Fruit fly (Drosophila melanogaster): ENCODE data around the gene Sry-delta.

The Sry-delta gene

DNA sequence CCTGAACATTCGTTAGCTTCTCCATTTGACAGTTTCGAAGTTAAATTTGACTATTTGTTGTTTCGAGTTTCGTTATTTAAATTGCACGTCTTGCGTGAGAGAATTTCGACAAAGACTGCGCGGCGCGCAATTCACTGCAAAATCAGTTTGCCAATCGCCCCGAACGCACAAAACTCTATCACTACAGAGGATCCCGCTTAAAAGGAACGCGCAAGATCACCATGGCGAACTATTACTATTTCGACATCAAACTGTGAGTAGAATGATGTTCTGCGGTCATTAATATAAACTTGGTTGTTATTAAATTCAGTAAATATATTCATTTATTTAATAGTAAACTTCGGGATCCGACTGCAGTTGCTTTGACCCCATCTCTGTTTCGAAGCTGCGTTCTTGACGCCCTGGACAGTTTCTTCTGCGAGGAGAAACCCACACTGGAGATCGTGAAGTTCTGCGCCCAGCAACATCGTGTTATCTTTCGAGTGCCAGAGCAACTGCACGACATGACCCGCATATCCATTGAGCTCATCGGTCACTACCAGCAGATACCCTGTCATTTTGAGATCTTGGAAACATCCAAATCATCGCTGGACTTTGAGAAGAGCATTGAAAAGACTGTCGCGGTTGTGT lies 12.9 kb downstream of the Sry-delta start, which contains the start of the genes Rpp14b and spn-A (continued):
- TF ChIP-seq Gug (GFP tag; IDR thresholded peaks at IDR 0.05) (peak; percentile 53; the same call in 2 of the 4 replicates), sob (GFP tag; IDR thresholded peaks at IDR 0.05) (peak; percentile 26; the same call in 1 of the 2 replicates), prd (optimal IDR thresholded peaks at IDR 0.05) (no peak), prd (GFP tag; IDR thresholded peaks at IDR 0.05) (peak; percentile 56; the same call in 2 of the 3 replicates), Hr3 (GFP tag; optimal IDR thresholded peaks at IDR 0.05) (no peak), HmgZ (tag; optimal IDR thresholded peaks at IDR 0.05) (peak; percentile 25), tll (GFP tag; optimal IDR thresholded peaks at IDR 0.05) (peak in 1 of 2 experiments; percentile 9), Asciz (GFP tag; optimal IDR thresholded peaks at IDR 0.05) (no peak), CG10366 (GFP tag; IDR thresholded peaks at IDR 0.05) (peak; percentile 43; the same call in 1 of the 2 replicates), Atf6 (GFP tag; IDR thresholded peaks at IDR 0.05) (peak; percentile 26; the same call in 1 of the 2 replicates), Xbp1 (GFP tag; optimal IDR thresholded peaks at IDR 0.05) (peak; percentile 59), CG2678 (tag; optimal IDR thresholded peaks at IDR 0.05) (peak; percentile 13), D19A (tag; optimal IDR thresholded peaks at IDR 0.05) (no peak), CG11085 (GFP tag; IDR thresholded peaks at IDR 0.05) (no peak), CG12104 (GFP tag; optimal IDR thresholded peaks at IDR 0.05) (no peak), CG4730 (GFP tag; IDR thresholded peaks at IDR 0.05) (no peak), shn (GFP tag; optimal IDR thresholded peaks at IDR 0.05) (no peak), C15 (GFP tag; IDR thresholded peaks at IDR 0.05) (no peak), CG13775 (GFP tag; optimal IDR thresholded peaks at IDR 0.05) (peak; percentile 40), lilli (GFP tag; optimal IDR thresholded peaks at IDR 0.05) (peak; percentile 37), dan (GFP tag; IDR thresholded peaks at IDR 0.05) (no peak), Ets65A (GFP tag) (peak; percentile 81), mam (GFP tag; optimal IDR thresholded peaks at IDR 0.05) (peak; percentile 17), vvl (GFP tag; IDR thresholded peaks at IDR 0.05) (peak; percentile 48; the same call in 1 of the 2 replicates), CG32767 (GFP tag; IDR thresholded peaks at IDR 0.05) (no peak), gcm2 (GFP tag; optimal IDR thresholded peaks at IDR 0.05) (no peak), CG3995 (GFP tag; optimal IDR thresholded peaks at IDR 0.05) (peak; percentile 1), grau (tag; optimal IDR thresholded peaks at IDR 0.05) (peak; percentile 97)

DNA sequence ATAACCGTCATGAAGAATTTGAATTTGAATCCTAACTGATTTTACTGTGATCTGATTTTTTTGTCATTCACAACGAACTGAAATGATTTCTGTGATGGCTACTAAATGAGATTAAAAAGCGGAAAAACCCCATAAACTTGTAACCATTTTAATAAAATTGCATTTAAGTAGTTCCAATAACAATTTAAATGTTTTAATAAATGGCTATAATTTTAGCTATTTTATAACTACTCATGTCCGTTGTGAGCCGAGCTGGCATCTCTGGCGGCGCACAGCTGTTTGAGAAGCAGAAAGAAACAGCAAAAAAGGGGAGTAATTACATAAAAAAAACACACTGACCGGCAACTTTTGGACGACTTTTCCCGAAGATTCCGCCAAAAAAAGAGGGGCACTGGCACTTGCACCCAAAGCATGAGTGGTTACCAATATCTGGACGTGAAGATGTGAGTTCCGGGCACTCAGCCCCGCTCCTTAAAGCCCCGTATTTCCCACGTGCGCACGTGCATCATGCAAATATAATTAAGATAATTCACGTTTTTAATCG lies 13.5 kb downstream of the Sry-delta start, which contains the start of the genes CG7950 and Rpp14a:
Gene CG7950, plus strand, starts transcription at position 268 of the 544 bp plus-strand sequence.
Gene Rpp14a, plus strand, starts transcription at position 268 of the 544 bp plus-strand sequence.
- TF ChIP-seq CG2116 (GFP tag; optimal IDR thresholded peaks at IDR 0.05) (peak; percentile 64), CG6813 (GFP tag; optimal IDR thresholded peaks at IDR 0.05) (peak; percentile 21), CG18476 (GFP tag; optimal IDR thresholded peaks at IDR 0.05) (peak; percentile 54), hb (GFP tag; IDR thresholded peaks at IDR 0.05; ENCODE audit: partially characterized antibody) (no peak), HLH3B (GFP tag; IDR thresholded peaks at IDR 0.05) (peak; percentile 77), gcm (GFP tag; optimal IDR thresholded peaks at IDR 0.05) (peak; percentile 75), klu (GFP tag; IDR thresholded peaks at IDR 0.05) (no peak; the same call in 1 of the 2 replicates), MTF-1 (GFP tag; optimal IDR thresholded peaks at IDR 0.05; ENCODE audit: borderline replicate concordance) (no peak), nom (GFP tag; optimal IDR thresholded peaks at IDR 0.05) (peak; percentile 75), twi (tag; optimal IDR thresholded peaks at IDR 0.05) (peak; percentile 44), gem (tag; optimal IDR thresholded peaks at IDR 0.05) (peak; percentile 88), Atf-2 (GFP tag; optimal IDR thresholded peaks at IDR 0.05) (peak; percentile 45), Hr3 (GFP tag; optimal IDR thresholded peaks at IDR 0.05) (peak; percentile 84), Hr78 (GFP tag; optimal IDR thresholded peaks at IDR 0.05) (no peak), CG10565 (GFP tag; optimal IDR thresholded peaks at IDR 0.05) (no peak), Nf-YA (GFP tag; IDR thresholded peaks at IDR 0.05) (no peak), CG8359 (GFP tag; optimal IDR thresholded peaks at IDR 0.05; ENCODE audit: borderline replicate concordance) (no peak), pan (optimal IDR thresholded peaks at IDR 0.05) (no peak), pan (GFP tag; optimal IDR thresholded peaks at IDR 0.05 in 1 of 2, IDR thresholded peaks at IDR 0.05 in 1 of 2) (peak in 1 of 2 experiments; percentile 79), Rfx (GFP tag; IDR thresholded peaks at IDR 0.05) (peak; percentile 90), Dfd (GFP tag; optimal IDR thresholded peaks at IDR 0.05) (no peak), inv (GFP tag; IDR thresholded peaks at IDR 0.05; ENCODE audit: partially characterized antibody) (no peak), Oli (tag; optimal IDR thresholded peaks at IDR 0.05) (peak; percentile 60), tll (GFP tag; optimal IDR thresholded peaks at IDR 0.05) (no peak)
